Worm (Caenorhabditis elegans) whole organism, L4 larva: ENCODE measurements around the gene spig-6.

ENCODE experiments used
- Y105C5A.15 ChIP-seq: fragments of 200-800 bp; sonication (Bioruptor generic); IDR thresholded peaks from 2 replicates; pipeline ENCODE4 v1.3.6; 2022; ENCODE audit warnings: missing genetic modification characterization, missing compliant biosample characterization
- ama-1 ChIP-seq: fragments of 150-350 bp; optimal IDR thresholded peaks from 2 replicates; lab custom pipeline; 2014; ENCODE audit warnings: inconsistent platforms, mixed read lengths
- ceh-28 ChIP-seq: fragments of 150-350 bp; optimal IDR thresholded peaks from 2 replicates; lab custom pipeline; 2014; ENCODE audit warnings: missing biosample characterization, missing genetic modification reagents, missing genetic modification characterization
- lsy-2 ChIP-seq, 2 experiments: fragments of 150-350 bp in 1 of 2; sonication (generic microtip) in 1 of 2; optimal IDR thresholded peaks; 2 replicates each; lab custom pipeline; 2014 to 2017; ENCODE audit warnings: missing biosample characterization in 2 of 2, missing genetic modification characterization in 2 of 2
- mes-2 ChIP-seq: sonication (generic microtip); optimal IDR thresholded peaks from 2 replicates; lab custom pipeline; 2016; ENCODE audit warnings: missing genotype, mild to moderate bottlenecking, missing genetic modification characterization, missing compliant biosample characterization; ENCODE audit not compliant: poor library complexity, severe bottlenecking
- php-3 ChIP-seq: fragments of 200-800 bp; sonication (Bioruptor generic); IDR thresholded peaks from 2 replicates; pipeline ENCODE4 v1.3.6; 2022; ENCODE audit warnings: missing genetic modification reagents, missing genetic modification characterization, missing compliant biosample characterization
- snpc-4 ChIP-seq: fragments of 150-350 bp; optimal IDR thresholded peaks from 2 replicates; lab custom pipeline; 2014; ENCODE audit warnings: missing biosample characterization, missing genetic modification characterization
- unc-130 ChIP-seq: sonication (generic microtip); optimal IDR thresholded peaks from 2 replicates; lab custom pipeline; 2016; ENCODE audit warnings: missing genetic modification reagents, missing genetic modification characterization, missing compliant biosample characterization
- unc-39 ChIP-seq: sonication (generic microtip); optimal IDR thresholded peaks from 2 replicates; lab custom pipeline; 2017; ENCODE audit warnings: missing biosample characterization, missing genetic modification characterization
- zfp-2 ChIP-seq: sonication (generic microtip); optimal IDR thresholded peaks from 2 replicates; lab custom pipeline; 2016; ENCODE audit warnings: mild to moderate bottlenecking, missing genetic modification characterization, missing compliant biosample characterization

DNA sequence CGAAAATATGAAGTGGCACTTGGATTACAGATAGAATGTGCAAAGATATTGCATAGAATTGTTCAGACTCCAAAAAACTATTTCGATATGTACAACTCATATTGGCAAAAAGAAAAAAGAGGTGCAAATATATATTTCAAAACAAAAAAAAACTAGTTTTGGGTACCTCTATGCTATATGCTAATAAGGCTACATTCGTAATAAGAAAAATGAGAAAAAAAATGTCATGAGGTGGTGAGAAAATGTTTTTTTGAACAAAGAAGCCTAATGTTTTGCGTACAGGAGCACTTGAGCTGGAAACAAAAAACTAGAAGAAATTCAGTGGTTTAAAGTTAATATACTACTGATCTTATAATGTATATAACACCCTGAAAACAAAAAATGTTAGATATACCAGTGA, 20.5 kb upstream of the spig-6 start, which contains the start of gene srh-142:
- TF ChIP-seq lsy-2 (tag; optimal IDR thresholded peaks at IDR 0.05; lab: Kevin White, UChicago) (no peak), Y105C5A.15 (GFP tag; lab: Robert Waterston, UW) (no peak), snpc-4 (tag; lab: Kevin White, UChicago) (no peak), mes-2 (tag; lab: Kevin White, UChicago) (no peak), ceh-28 (tag; lab: Kevin White, UChicago) (no peak), zfp-2 (no peak), php-3 (no peak), unc-39 (tag; lab: Kevin White, UChicago) (no peak), ama-1 (lab: Kevin White, UChicago) (no peak), unc-130 (GFP tag; lab: Kevin White, UChicago) (no peak)
